Fruit fly (Drosophila melanogaster): ENCODE results near the gene CG10376.
A peak's percentile ranks its signal among the peaks of the same experiment; 100 is the strongest.

DNA sequence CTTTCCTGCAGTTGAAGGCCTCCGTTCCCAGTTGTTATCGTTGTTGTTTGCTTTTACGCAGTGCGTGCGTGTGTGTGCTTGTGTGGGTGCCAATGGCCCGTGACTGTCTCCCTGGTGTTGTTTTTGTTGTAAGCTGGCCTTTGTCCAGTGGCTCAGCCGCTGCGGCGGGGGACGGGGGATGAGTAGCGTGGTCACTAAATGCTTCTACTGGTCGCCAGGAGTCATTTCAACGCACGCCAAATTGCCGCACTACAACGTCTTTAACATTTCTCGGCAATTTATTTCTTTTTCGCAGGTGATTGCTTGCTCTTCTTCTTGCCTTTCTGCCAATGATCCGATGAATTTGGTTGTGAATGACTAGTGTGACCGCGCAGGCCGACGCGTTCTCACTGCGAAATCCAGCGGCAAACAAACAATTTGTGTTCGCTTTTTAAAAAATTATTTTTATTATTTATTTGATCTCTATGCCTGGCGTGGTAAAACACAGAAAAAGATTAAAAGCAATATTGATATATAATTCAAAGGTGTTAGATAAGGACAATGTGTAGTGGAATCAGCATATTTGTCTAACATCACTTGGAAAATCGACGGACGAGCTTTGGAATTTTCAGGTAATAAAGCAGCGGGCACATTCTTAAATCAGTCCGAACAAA is 5.5 kb upstream of the CG10376 start, which contains the start of the genes Faf2 and Grip71:
- TF ChIP-seq fkh (GFP tag; optimal IDR thresholded peaks at IDR 0.05) (peak; percentile 54), lz (GFP tag; optimal IDR thresholded peaks at IDR 0.05) (peak; percentile 85), fd59A (GFP tag; optimal IDR thresholded peaks at IDR 0.05) (peak; percentile 53), CG11294 (GFP tag; IDR thresholded peaks at IDR 0.05) (peak; percentile 90), CG6276 (GFP tag; optimal IDR thresholded peaks at IDR 0.05) (no peak), vri (GFP tag; optimal IDR thresholded peaks at IDR 0.05) (no peak), CG10669 (GFP tag; optimal IDR thresholded peaks at IDR 0.05) (peak; percentile 77), OdsH (GFP tag; optimal IDR thresholded peaks at IDR 0.05) (peak; percentile 90), CG15336 (GFP tag; IDR thresholded peaks at IDR 0.05) (peak; percentile 61; the same call in 1 of the 2 replicates), Gug (GFP tag; IDR thresholded peaks at IDR 0.05) (peak; percentile 94), Blimp-1 (GFP tag; optimal IDR thresholded peaks at IDR 0.05) (peak; percentile 21), Sox14 (GFP tag; optimal IDR thresholded peaks at IDR 0.05) (peak; percentile 92), cyc (GFP tag; optimal IDR thresholded peaks at IDR 0.05) (peak; percentile 87)
